Worm (Caenorhabditis elegans) whole organism, L4 larva: ENCODE data around the gene nstp-5.

Experiments
- F49E8.2 ChIP-seq: sonication (generic microtip); optimal IDR thresholded peaks from 2 replicates; lab custom pipeline; 2016; ENCODE audit warnings: missing compliant biosample characterization, mild to moderate bottlenecking, missing genetic modification characterization, borderline replicate concordance
- ceh-20 ChIP-seq: fragments of 200-800 bp; sonication (Bioruptor generic); IDR thresholded peaks from 2 replicates; pipeline ENCODE4 v1.3.6; 2022; ENCODE audit warnings: missing genetic modification reagents, missing genetic modification characterization, missing compliant biosample characterization
- ceh-82 ChIP-seq: sonication (generic microtip); optimal IDR thresholded peaks from 2 replicates; lab custom pipeline; 2017; ENCODE audit warnings: missing biosample characterization, missing genetic modification characterization
- dpl-1 ChIP-seq: fragments of 150-350 bp; optimal IDR thresholded peaks from 2 replicates; lab custom pipeline; 2014; ENCODE audit warnings: missing biosample characterization, missing genetic modification reagents, missing genetic modification characterization
- dve-1 ChIP-seq: sonication (generic microtip); optimal IDR thresholded peaks from 2 replicates; lab custom pipeline; 2017; ENCODE audit warnings: antibody characterized with exemption, mild to moderate bottlenecking, missing genetic modification characterization, missing compliant biosample characterization; ENCODE audit not compliant: insufficient read depth
- fos-1 ChIP-seq: fragments of 150-350 bp; optimal IDR thresholded peaks from 2 replicates; lab custom pipeline; 2014; ENCODE audit warnings: missing biosample characterization, missing genetic modification characterization
- jun-1 ChIP-seq: fragments of 150-350 bp; optimal IDR thresholded peaks from 2 replicates; lab custom pipeline; 2014; ENCODE audit warnings: missing biosample characterization, missing genetic modification reagents, missing genetic modification characterization
- lsy-2 ChIP-seq, 2 experiments: fragments of 150-350 bp in 1 of 2; sonication (generic microtip) in 1 of 2; optimal IDR thresholded peaks; 2 replicates each; lab custom pipeline; 2014 to 2017; ENCODE audit warnings: missing biosample characterization in 2 of 2, missing genetic modification characterization in 2 of 2
- nhr-77 ChIP-seq: fragments of 150-350 bp; optimal IDR thresholded peaks from 2 replicates; lab custom pipeline; 2014; ENCODE audit warnings: missing biosample characterization, missing genetic modification characterization
- sdz-12 ChIP-seq: fragments of 200-800 bp; sonication (Bioruptor generic); optimal IDR thresholded peaks from 2 replicates; lab custom pipeline; 2018; ENCODE audit warnings: mild to moderate bottlenecking, missing genetic modification characterization, missing compliant biosample characterization
- spr-1 ChIP-seq: sonication (generic microtip); optimal IDR thresholded peaks from 2 replicates; lab custom pipeline; 2016; ENCODE audit warnings: mild to moderate bottlenecking, missing genetic modification characterization, missing compliant biosample characterization
- spr-3 ChIP-seq: fragments of 200-800 bp; sonication (Bioruptor generic); optimal IDR thresholded peaks from 2 replicates; lab custom pipeline; 2018; ENCODE audit warnings: mild to moderate bottlenecking, missing genetic modification characterization, missing compliant biosample characterization
- unc-39 ChIP-seq: sonication (generic microtip); optimal IDR thresholded peaks from 2 replicates; lab custom pipeline; 2017; ENCODE audit warnings: missing biosample characterization, missing genetic modification characterization

ce11 chrIV:12842895-12843294, 12.5 kb upstream of the nstp-5 start:
- TF ChIP-seq lsy-2 (tag; optimal IDR thresholded peaks at IDR 0.05; lab: Kevin White, UChicago), result no peak
- no peak for TF ChIP-seq spr-1 (tag; lab: Kevin White, UChicago)
- no peak for TF ChIP-seq dve-1 (tag; lab: Kevin White, UChicago)
- TF ChIP-seq dpl-1 (GFP tag; lab: Kevin White, UChicago), result no peak
- no peak for TF ChIP-seq ceh-20 (GFP tag; lab: Robert Waterston, UW)
- TF ChIP-seq fos-1 (tag; lab: Kevin White, UChicago), result no peak
- TF ChIP-seq ceh-82 (tag; lab: Kevin White, UChicago), result no peak
- no peak for TF ChIP-seq jun-1
- no peak for TF ChIP-seq spr-3 (GFP tag; lab: Kevin White, UChicago)
- TF ChIP-seq nhr-77, result no peak
- no peak for TF ChIP-seq unc-39
- no peak for TF ChIP-seq sdz-12
- TF ChIP-seq F49E8.2 (tag; lab: Kevin White, UChicago), result no peak
